Fruit fly (Drosophila melanogaster) whole organism, pupa: ENCODE measurements around the gene Cog7.

Experiments
- CG10348 ChIP-seq: fragments of 200-800 bp; sonication (Bioruptor generic); IDR thresholded peaks from 2 replicates; pipeline ENCODE4 v1.3.6; 2022; ENCODE audit warnings: missing biosample characterization, missing genetic modification characterization
- CG12605 ChIP-seq: fragments of 200-800 bp; sonication (Bioruptor generic); IDR thresholded peaks from 2 replicates; pipeline ENCODE4 v1.3.6; 2022; ENCODE audit warnings: missing biosample characterization, missing genetic modification characterization
- CG13204 ChIP-seq: fragments of 200-800 bp; sonication (Bioruptor generic); optimal IDR thresholded peaks from 2 replicates; lab custom pipeline; 2018; ENCODE audit warnings: missing biosample characterization, mild to moderate bottlenecking, missing genetic modification characterization, moderate library complexity
- CG14655 ChIP-seq: fragments of 200-800 bp; sonication (Bioruptor generic); optimal IDR thresholded peaks from 3 replicates; lab custom pipeline; 2017; ENCODE audit warnings: mild to moderate bottlenecking, missing biosample characterization, missing genetic modification reagents, missing genetic modification characterization
- CG15710 ChIP-seq: fragments of 200-800 bp; sonication (Bioruptor generic); optimal IDR thresholded peaks from 2 replicates; lab custom pipeline; 2018; ENCODE audit warnings: missing biosample characterization, mild to moderate bottlenecking, missing genetic modification characterization, moderate library complexity
- CG17806 ChIP-seq: fragments of 200-800 bp; sonication (Bioruptor generic); optimal IDR thresholded peaks from 2 replicates; lab custom pipeline; 2018; ENCODE audit warnings: missing biosample characterization, mild to moderate bottlenecking, missing genetic modification characterization, moderate library complexity
- CG32121 ChIP-seq: fragments of 200-800 bp; sonication (Bioruptor generic); IDR thresholded peaks from 2 replicates; pipeline ENCODE4 v1.3.6; 2022; ENCODE audit warnings: missing biosample characterization, missing genetic modification characterization
- CG34367 ChIP-seq: fragments of 200-800 bp; sonication (Bioruptor generic); optimal IDR thresholded peaks from 2 replicates; lab custom pipeline; 2018; ENCODE audit warnings: missing biosample characterization, mild to moderate bottlenecking, missing genetic modification characterization
- CG4496 ChIP-seq: fragments of 200-800 bp; sonication (Bioruptor generic); IDR thresholded peaks from 3 replicates; pipeline ENCODE4 v1.3.6; 2022; ENCODE audit warnings: missing biosample characterization, missing genetic modification characterization
- CG8159 ChIP-seq: fragments of 200-800 bp; sonication (Bioruptor generic); optimal IDR thresholded peaks from 3 replicates; lab custom pipeline; 2018; ENCODE audit warnings: missing biosample characterization, mild to moderate bottlenecking, missing genetic modification characterization, moderate library complexity
- CG8301 ChIP-seq: fragments of 200-800 bp; sonication (Bioruptor generic); optimal IDR thresholded peaks from 2 replicates; lab custom pipeline; 2018; ENCODE audit warnings: missing biosample characterization, mild to moderate bottlenecking, missing genetic modification characterization
- CG9948 ChIP-seq: fragments of 200-800 bp; sonication (Bioruptor generic); optimal IDR thresholded peaks from 2 replicates; lab custom pipeline; 2018; ENCODE audit warnings: missing biosample characterization, mild to moderate bottlenecking, missing genetic modification characterization, moderate library complexity
- D1 ChIP-seq: fragments of 200-800 bp; sonication (Bioruptor generic); optimal IDR thresholded peaks from 2 replicates; lab custom pipeline; 2018; ENCODE audit warnings: missing biosample characterization, mild to moderate bottlenecking, missing genetic modification characterization, moderate library complexity
- EcR ChIP-seq: fragments of 200-800 bp; sonication (Bioruptor generic); optimal IDR thresholded peaks from 3 replicates; lab custom pipeline; 2019; ENCODE audit warnings: missing biosample characterization, missing genetic modification characterization, mild to moderate bottlenecking, moderate library complexity, missing genetic modification reagents
- Ets98B ChIP-seq: fragments of 200-800 bp; sonication (Bioruptor generic); IDR thresholded peaks from 2 replicates; pipeline ENCODE4 v1.3.6; 2022; ENCODE audit warnings: missing biosample characterization, missing genetic modification characterization
- Pif1A ChIP-seq: fragments of 200-800 bp; sonication (Bioruptor generic); optimal IDR thresholded peaks from 3 replicates; lab custom pipeline; 2016; ENCODE audit warnings: missing biosample characterization, missing genetic modification characterization
- Pif1B ChIP-seq: fragments of 200-800 bp; sonication (Bioruptor generic); optimal IDR thresholded peaks from 3 replicates; lab custom pipeline; 2016; ENCODE audit warnings: missing biosample characterization, missing genetic modification characterization
- Snoo ChIP-seq: fragments of 200-800 bp; sonication (Bioruptor generic); optimal IDR thresholded peaks from 3 replicates; lab custom pipeline; 2017; ENCODE audit warnings: missing biosample characterization, mild to moderate bottlenecking, missing genetic modification characterization, inconsistent platforms
- fd96Ca ChIP-seq: fragments of 200-800 bp; sonication (Bioruptor generic); IDR thresholded peaks from 3 replicates; pipeline ENCODE4 v1.3.6; 2022; ENCODE audit warnings: missing biosample characterization, missing genetic modification characterization
- gl ChIP-seq: fragments of 200-800 bp; sonication (Bioruptor generic); optimal IDR thresholded peaks from 2 replicates; lab custom pipeline; 2018; ENCODE audit warnings: missing biosample characterization, mild to moderate bottlenecking, missing genetic modification characterization
- rn ChIP-seq: fragments of 200-800 bp; sonication (Bioruptor generic); IDR thresholded peaks from 2 replicates; pipeline ENCODE4 v1.3.6; 2022; ENCODE audit warnings: missing biosample characterization, missing genetic modification characterization

Cog7 gene

dm6 chr3R:29899635-29900034 is 33.2 kb downstream of the Cog7 start:
- no peak for TF ChIP-seq EcR (GFP tag; lab: Kevin White, UChicago)
- TF ChIP-seq fd96Ca (GFP tag; lab: Robert Waterston, UW): no peak
- TF ChIP-seq CG8159: no peak
- no peak for TF ChIP-seq CG13204
- TF ChIP-seq CG15710 (tag; lab: Kevin White, UChicago): no peak
- TF ChIP-seq CG10348 (GFP tag; lab: Robert Waterston, UW): no peak
- TF ChIP-seq Ets98B: no peak
- TF ChIP-seq CG4496: no peak
- TF ChIP-seq CG32121 (GFP tag; lab: Robert Waterston, UW): no peak
- TF ChIP-seq D1 (tag; lab: Kevin White, UChicago): no peak
- TF ChIP-seq CG8301 (tag; lab: Kevin White, UChicago): no peak
- no peak for TF ChIP-seq CG34367 (tag; lab: Kevin White, UChicago)
- no peak for TF ChIP-seq CG12605 (GFP tag; lab: Robert Waterston, UW)
- TF ChIP-seq CG14655 (GFP tag; lab: Kevin White, UChicago): no peak
- TF ChIP-seq Pif1B: no peak

- TF ChIP-seq D1 (tag; lab: Kevin White, UChicago) (no peak), gl (tag; lab: Kevin White, UChicago) (no peak), CG8159 (no peak), CG12605 (GFP tag; lab: Robert Waterston, UW) (no peak), CG15710 (tag; lab: Kevin White, UChicago) (no peak), CG17806 (tag; lab: Kevin White, UChicago) (no peak), Snoo (tag; lab: Kevin White, UChicago) (no peak), Pif1A (GFP tag; lab: Kevin White, UChicago) (no peak), CG34367 (tag; lab: Kevin White, UChicago) (no peak), CG8301 (tag; lab: Kevin White, UChicago) (peak; percentile 5), Pif1B (no peak), rn (no peak), Ets98B (0 out of 2 replicates have a peak, but pooled peaks have one; percentile 41), CG10348 (GFP tag; lab: Robert Waterston, UW) (0 out of 2 replicates have a peak, but pooled peaks have one; percentile 32), EcR (GFP tag; lab: Kevin White, UChicago) (no peak), CG4496 (0 out of 3 replicates have a peak, but pooled peaks have one; percentile 22), CG32121 (GFP tag; lab: Robert Waterston, UW) (no peak), fd96Ca (GFP tag; lab: Robert Waterston, UW) (peak; percentile 60; the same call in 1 of the 3 replicates), CG13204 (no peak), CG14655 (GFP tag; lab: Kevin White, UChicago) (peak; percentile 1), CG9948 (no peak)
- TF ChIP-seq, all 21 proteins: peak for 6
These were observed 34.3 kb downstream of the Cog7 start for dm6 chr3R:29898588-29898987.

- TF ChIP-seq Ets98B (peak; percentile 66), CG4496 (peak; percentile 50; the same call in 2 of the 3 replicates), CG15710 (tag; lab: Kevin White, UChicago) (no peak), CG8159 (no peak), Pif1B (no peak), EcR (GFP tag; lab: Kevin White, UChicago) (no peak), gl (tag; lab: Kevin White, UChicago) (no peak), CG14655 (GFP tag; lab: Kevin White, UChicago) (peak; percentile 51), D1 (tag; lab: Kevin White, UChicago) (no peak), rn (peak; percentile 36; the same call in 1 of the 2 replicates), CG32121 (GFP tag; lab: Robert Waterston, UW) (peak; percentile 80), CG12605 (GFP tag; lab: Robert Waterston, UW) (peak; percentile 42; the same call in 1 of the 2 replicates), CG17806 (tag; lab: Kevin White, UChicago) (no peak), CG8301 (tag; lab: Kevin White, UChicago) (peak; percentile 58), Snoo (tag; lab: Kevin White, UChicago) (no peak), CG34367 (tag; lab: Kevin White, UChicago) (no peak), Pif1A (GFP tag; lab: Kevin White, UChicago) (peak; percentile 33), CG9948 (no peak), fd96Ca (GFP tag; lab: Robert Waterston, UW) (peak; percentile 85), CG13204 (no peak), CG10348 (GFP tag; lab: Robert Waterston, UW) (0 out of 2 replicates have a peak, but pooled peaks have one; percentile 26)
These were observed 38.5 kb downstream of the Cog7 start for dm6 chr3R:29894393-29894792.

- TF ChIP-seq CG8301 (tag; lab: Kevin White, UChicago) (no peak), CG8159 (no peak), CG10348 (GFP tag; lab: Robert Waterston, UW) (no peak), CG34367 (tag; lab: Kevin White, UChicago) (no peak), CG32121 (GFP tag; lab: Robert Waterston, UW) (no peak), Ets98B (no peak)
These were observed 39.8 kb downstream of the Cog7 start for dm6 chr3R:29893030-29893429.

dm6 chr3R:29891183-29891582 is 41.7 kb downstream of the Cog7 start:
- TF ChIP-seq CG8301 (tag; lab: Kevin White, UChicago) (no peak), CG8159 (no peak), CG4496 (no peak), CG15710 (tag; lab: Kevin White, UChicago) (no peak), Pif1A (GFP tag; lab: Kevin White, UChicago) (no peak), CG34367 (tag; lab: Kevin White, UChicago) (no peak), fd96Ca (GFP tag; lab: Robert Waterston, UW) (no peak), CG13204 (no peak), CG17806 (tag; lab: Kevin White, UChicago) (no peak), CG10348 (GFP tag; lab: Robert Waterston, UW) (no peak), CG14655 (GFP tag; lab: Kevin White, UChicago) (no peak), EcR (GFP tag; lab: Kevin White, UChicago) (no peak), Snoo (tag; lab: Kevin White, UChicago) (no peak), Pif1B (no peak), CG12605 (GFP tag; lab: Robert Waterston, UW) (no peak), CG9948 (no peak), D1 (tag; lab: Kevin White, UChicago) (no peak)
